Worm (Caenorhabditis elegans) whole organism, L2 larva: ENCODE measurements around the gene F01F1.15.

ENCODE experiments used
- C34F6.9 ChIP-seq: fragments of 150-350 bp; optimal IDR thresholded peaks from 2 replicates; lab custom pipeline; 2014; ENCODE audit warnings: missing biosample characterization, missing genetic modification characterization
- F13H6.1 ChIP-seq: sonication (generic microtip); optimal IDR thresholded peaks from 2 replicates; lab custom pipeline; 2016; ENCODE audit warnings: missing genetic modification characterization, missing compliant biosample characterization
- R02D3.7 ChIP-seq: fragments of 150-350 bp; optimal IDR thresholded peaks from 2 replicates; lab custom pipeline; 2014; ENCODE audit warnings: missing biosample characterization, missing genetic modification characterization
- Y55F3AM.14 ChIP-seq: fragments of 200-800 bp; sonication (Bioruptor generic); optimal IDR thresholded peaks from 2 replicates; lab custom pipeline; 2018; ENCODE audit warnings: mild to moderate bottlenecking, missing genetic modification characterization, missing compliant biosample characterization
- ZK546.5 ChIP-seq: sonication (generic microtip); optimal IDR thresholded peaks from 2 replicates; lab custom pipeline; 2017; ENCODE audit warnings: missing biosample characterization, missing genetic modification characterization
- alr-1 ChIP-seq: fragments of 150-350 bp; optimal IDR thresholded peaks from 2 replicates; lab custom pipeline; 2014; ENCODE audit warnings: missing biosample characterization, missing genetic modification characterization
- aly-2 ChIP-seq: fragments of 150-350 bp; optimal IDR thresholded peaks from 2 replicates; lab custom pipeline; 2014; ENCODE audit warnings: missing biosample characterization, missing genetic modification characterization
- ama-1 ChIP-seq: fragments of 150-350 bp; optimal IDR thresholded peaks from 2 replicates; lab custom pipeline; 2018; ENCODE audit warnings: inconsistent platforms
- blmp-1 ChIP-seq: sonication (generic microtip); optimal IDR thresholded peaks from 2 replicates; lab custom pipeline; 2017; ENCODE audit warnings: missing genetic modification characterization, mild to moderate bottlenecking, missing compliant biosample characterization, antibody characterized with exemption, moderate library complexity; ENCODE audit not compliant: insufficient read depth
- ceh-16 ChIP-seq: fragments of 150-350 bp; optimal IDR thresholded peaks from 2 replicates; lab custom pipeline; 2014; ENCODE audit warnings: missing biosample characterization, missing genetic modification characterization
- ceh-82 ChIP-seq: fragments of 150-350 bp; optimal IDR thresholded peaks from 2 replicates; lab custom pipeline; 2014; ENCODE audit warnings: missing biosample characterization, missing genetic modification characterization
- crh-2 ChIP-seq: sonication (generic microtip); optimal IDR thresholded peaks from 2 replicates; lab custom pipeline; 2017; ENCODE audit warnings: missing biosample characterization, missing genetic modification characterization
- dmd-4 ChIP-seq: sonication (generic microtip); optimal IDR thresholded peaks from 2 replicates; lab custom pipeline; 2017; ENCODE audit warnings: missing biosample characterization, missing genetic modification characterization
- egl-27 ChIP-seq: sonication (generic microtip); optimal IDR thresholded peaks from 3 replicates; lab custom pipeline; 2017; ENCODE audit warnings: missing biosample characterization, missing genetic modification reagents, missing genetic modification characterization
- elt-1 ChIP-seq: fragments of 150-350 bp; optimal IDR thresholded peaks from 2 replicates; lab custom pipeline; 2014; ENCODE audit warnings: missing biosample characterization, missing genetic modification characterization
- elt-3 ChIP-seq: sonication (generic microtip); optimal IDR thresholded peaks from 2 replicates; lab custom pipeline; 2017; ENCODE audit warnings: missing biosample characterization, missing genetic modification characterization
- fos-1 ChIP-seq: fragments of 150-350 bp; optimal IDR thresholded peaks from 2 replicates; lab custom pipeline; 2014; ENCODE audit warnings: missing biosample characterization, missing genetic modification characterization
- gmeb-1 ChIP-seq: fragments of 150-350 bp; optimal IDR thresholded peaks from 2 replicates; lab custom pipeline; 2014; ENCODE audit warnings: missing biosample characterization, missing genetic modification characterization
- lin-11 ChIP-seq: fragments of 150-350 bp; sonication (generic microtip); optimal IDR thresholded peaks from 2 replicates; lab custom pipeline; 2014; ENCODE audit warnings: missing biosample characterization, missing genetic modification characterization, inconsistent platforms, mixed read lengths
- lin-13 ChIP-seq: fragments of 150-350 bp; optimal IDR thresholded peaks from 2 replicates; lab custom pipeline; 2014; ENCODE audit warnings: missing biosample characterization, missing genetic modification reagents, missing genetic modification characterization
- lin-39 ChIP-seq: fragments of 150-350 bp; optimal IDR thresholded peaks from 2 replicates; lab custom pipeline; 2014; ENCODE audit warnings: missing biosample characterization, missing genetic modification reagents, missing genetic modification characterization
- lsy-2 ChIP-seq, 2 experiments: fragments of 150-350 bp in 1 of 2; sonication (generic microtip) in 1 of 2; optimal IDR thresholded peaks; 2 replicates each; lab custom pipeline; 2014 to 2017; ENCODE audit warnings: missing biosample characterization in 2 of 2, missing genetic modification characterization in 2 of 2
- mab-5 ChIP-seq: fragments of 150-350 bp; optimal IDR thresholded peaks from 2 replicates; lab custom pipeline; 2014; ENCODE audit warnings: missing biosample characterization, missing genetic modification characterization
- mbf-1 ChIP-seq: sonication (generic microtip); optimal IDR thresholded peaks from 2 replicates; lab custom pipeline; 2017; ENCODE audit warnings: missing biosample characterization, missing genetic modification characterization
- mdl-1 ChIP-seq, 2 experiments: fragments of 150-350 bp in 1 of 2; sonication (generic microtip) in 1 of 2; optimal IDR thresholded peaks; 2 replicates each; lab custom pipeline; 2017; ENCODE audit warnings: missing biosample characterization in 2 of 2, missing genetic modification characterization in 2 of 2
- nhr-10 ChIP-seq: sonication (generic microtip); optimal IDR thresholded peaks from 2 replicates; lab custom pipeline; 2017; ENCODE audit warnings: missing biosample characterization, missing genetic modification characterization
- nhr-11 ChIP-seq: fragments of 150-350 bp; optimal IDR thresholded peaks from 2 replicates; lab custom pipeline; 2014; ENCODE audit warnings: missing biosample characterization, missing genetic modification characterization
- nhr-12 ChIP-seq: fragments of 150-350 bp; optimal IDR thresholded peaks from 2 replicates; lab custom pipeline; 2014; ENCODE audit warnings: missing biosample characterization, missing genetic modification characterization
- nhr-129 ChIP-seq: fragments of 150-350 bp; optimal IDR thresholded peaks from 2 replicates; lab custom pipeline; 2014; ENCODE audit warnings: missing biosample characterization, missing genetic modification characterization
- nhr-21 ChIP-seq: fragments of 150-350 bp; optimal IDR thresholded peaks from 2 replicates; lab custom pipeline; 2014; ENCODE audit warnings: missing biosample characterization, missing genetic modification characterization
- nhr-23 ChIP-seq: fragments of 150-350 bp; optimal IDR thresholded peaks from 2 replicates; lab custom pipeline; 2014; ENCODE audit warnings: missing biosample characterization, missing genetic modification reagents, missing genetic modification characterization
- nhr-237 ChIP-seq: fragments of 150-350 bp; optimal IDR thresholded peaks from 2 replicates; lab custom pipeline; 2014; ENCODE audit warnings: missing biosample characterization, missing genetic modification characterization
- nhr-25 ChIP-seq: fragments of 150-350 bp; sonication (generic microtip); optimal IDR thresholded peaks from 3 replicates; lab custom pipeline; 2014; ENCODE audit warnings: missing biosample characterization, missing genetic modification characterization
- nhr-6 ChIP-seq: fragments of 150-350 bp; optimal IDR thresholded peaks from 2 replicates; lab custom pipeline; 2014; ENCODE audit warnings: missing biosample characterization, missing genetic modification characterization
- nhr-77 ChIP-seq: fragments of 150-350 bp; optimal IDR thresholded peaks from 2 replicates; lab custom pipeline; 2014; ENCODE audit warnings: missing biosample characterization, missing genetic modification characterization
- peb-1 ChIP-seq: fragments of 150-350 bp; optimal IDR thresholded peaks from 2 replicates; lab custom pipeline; 2014; ENCODE audit warnings: missing biosample characterization, missing genetic modification characterization
- sem-4 ChIP-seq: fragments of 150-350 bp; optimal IDR thresholded peaks from 2 replicates; lab custom pipeline; 2014; ENCODE audit warnings: missing biosample characterization, missing genetic modification reagents, missing genetic modification characterization
- skn-1 ChIP-seq: sonication (generic microtip); optimal IDR thresholded peaks from 2 replicates; lab custom pipeline; 2017; ENCODE audit warnings: missing biosample characterization, missing genetic modification characterization
- sma-3 ChIP-seq: sonication (generic microtip); optimal IDR thresholded peaks from 2 replicates; lab custom pipeline; 2016; ENCODE audit warnings: missing genetic modification reagents, missing genetic modification characterization, missing compliant biosample characterization
- snpc-4 ChIP-seq: fragments of 150-350 bp; optimal IDR thresholded peaks from 2 replicates; lab custom pipeline; 2014; ENCODE audit warnings: missing biosample characterization, missing genetic modification characterization
- unc-39 ChIP-seq: fragments of 150-350 bp; optimal IDR thresholded peaks from 2 replicates; lab custom pipeline; 2014; ENCODE audit warnings: missing biosample characterization, missing genetic modification characterization
- unc-55 ChIP-seq: fragments of 150-350 bp; sonication (generic microtip); optimal IDR thresholded peaks from 3 replicates; lab custom pipeline; 2014; ENCODE audit warnings: missing biosample characterization, missing genetic modification reagents, missing genetic modification characterization
- zag-1 ChIP-seq: fragments of 150-350 bp; optimal IDR thresholded peaks from 2 replicates; lab custom pipeline; 2014; ENCODE audit warnings: missing biosample characterization, missing genetic modification characterization
- ztf-1 ChIP-seq: fragments of 200-800 bp; sonication (Bioruptor generic); conservative IDR thresholded peaks from 2 replicates; pipeline ENCODE4 v1.3.6; 2022; ENCODE audit warnings: missing genetic modification characterization, missing compliant biosample characterization
- ztf-11 ChIP-seq: sonication (generic microtip); optimal IDR thresholded peaks from 2 replicates; lab custom pipeline; 2017; ENCODE audit warnings: missing biosample characterization, missing genetic modification characterization
- ztf-4 ChIP-seq: fragments of 150-350 bp; optimal IDR thresholded peaks from 2 replicates; lab custom pipeline; 2014; ENCODE audit warnings: missing biosample characterization, missing genetic modification characterization

F01F1.15 gene

ce11 chrIII:5864270-5864669 lies 5.1 kb downstream of the F01F1.15 start, which contains the start of gene rabn-5:
rabn-5 (plus strand) TSS chrIII:5864553.
- TF ChIP-seq C34F6.9 (tag; lab: Kevin White, UChicago), result peak; percentile 53
- TF ChIP-seq fos-1 (tag; lab: Kevin White, UChicago), result peak; percentile 57
- TF ChIP-seq ceh-16, result no peak
- no peak for TF ChIP-seq lin-39 (tag; lab: Kevin White, UChicago)
- TF ChIP-seq lin-13, result no peak

ce11 chrIII:5863774-5864173 lies 5.6 kb downstream of the F01F1.15 start, which contains the start of gene dnpp-1:
dnpp-1 (minus strand) TSS chrIII:5863803.
- peak; percentile 63 for TF ChIP-seq crh-2
- peak; percentile 87 for TF ChIP-seq fos-1 (tag; lab: Kevin White, UChicago)
- no peak for TF ChIP-seq ztf-11 (tag; lab: Kevin White, UChicago)
- peak; percentile 72 for TF ChIP-seq skn-1 (tag; lab: Kevin White, UChicago)

DNA sequence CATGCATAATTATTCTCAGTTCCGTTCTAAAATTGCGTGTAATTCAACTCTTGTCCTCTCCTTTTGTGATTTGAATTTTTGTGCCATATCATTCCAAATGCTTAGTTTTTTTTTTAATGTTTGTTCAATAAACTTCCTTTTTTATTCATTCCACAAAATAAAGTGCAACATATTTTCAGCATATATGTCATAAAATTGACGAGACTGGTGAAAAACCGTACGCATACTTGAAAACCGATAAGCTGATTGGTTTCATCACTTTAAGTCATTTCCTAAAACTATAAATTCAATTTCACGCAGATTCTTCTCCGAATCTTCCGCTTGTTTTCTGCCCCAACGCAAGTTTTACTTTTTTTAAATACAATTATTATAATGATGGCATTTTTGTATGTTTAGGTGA lies 10.3 kb downstream of the F01F1.15 start, which contains the start of gene dpf-4:
dpf-4 (plus strand) TSS at position 301 of the 400 bp plus-strand sequence.
- TF ChIP-seq lin-11 (tag; lab: Kevin White, UChicago) (no peak), mbf-1 (tag; lab: Kevin White, UChicago) (no peak)

ce11 chrIII:5855637-5856179 lies 13.6 kb downstream of the F01F1.15 start, which contains the start of the genes cct-6 and alh-9:
cct-6 (minus strand) TSS chrIII:5855687.
alh-9 (plus strand) TSS chrIII:5856018.
- TF ChIP-seq nhr-23 (tag; lab: Kevin White, UChicago) (no peak), mab-5 (tag; lab: Kevin White, UChicago) (peak; percentile 46), mdl-1 (tag; optimal IDR thresholded peaks at IDR 0.05; lab: Kevin White, UChicago) (no peak), mbf-1 (tag; lab: Kevin White, UChicago) (no peak), ama-1 (lab: Kevin White, UChicago) (peak; percentile 44), egl-27 (peak; percentile 39), nhr-12 (tag; lab: Kevin White, UChicago) (no peak), lin-11 (tag; lab: Kevin White, UChicago) (peak; percentile 79), gmeb-1 (peak; percentile 93), fos-1 (tag; lab: Kevin White, UChicago) (peak; percentile 56), lin-13 (peak; percentile 88), ztf-4 (peak; percentile 19), nhr-129 (peak; percentile 88), nhr-25 (tag; lab: Kevin White, UChicago) (peak; percentile 84), C34F6.9 (tag; lab: Kevin White, UChicago) (peak; percentile 92), dmd-4 (tag; lab: Kevin White, UChicago) (no peak), ZK546.5 (tag; lab: Kevin White, UChicago) (peak; percentile 1), nhr-237 (tag; lab: Kevin White, UChicago) (no peak), unc-39 (tag; lab: Kevin White, UChicago) (no peak), alr-1 (tag; lab: Kevin White, UChicago) (no peak), sma-3 (GFP tag; lab: Kevin White, UChicago) (peak; percentile 80), ceh-82 (tag; lab: Kevin White, UChicago) (peak; percentile 20), nhr-10 (no peak), crh-2 (peak; percentile 89), nhr-77 (no peak), nhr-11 (tag; lab: Kevin White, UChicago) (no peak), ztf-11 (tag; lab: Kevin White, UChicago) (no peak), nhr-6 (tag; lab: Kevin White, UChicago) (peak; percentile 5), unc-55 (GFP tag; lab: Kevin White, UChicago) (peak; percentile 94), ceh-16 (no peak), sem-4 (tag; lab: Kevin White, UChicago) (peak; percentile 2), elt-1 (tag; lab: Kevin White, UChicago) (no peak), F13H6.1 (tag; lab: Kevin White, UChicago) (peak; percentile 69), nhr-21 (tag; lab: Kevin White, UChicago) (peak; percentile 54), zag-1 (no peak), aly-2 (no peak), blmp-1 (tag; lab: Kevin White, UChicago) (no peak), peb-1 (tag; lab: Kevin White, UChicago) (no peak), Y55F3AM.14 (GFP tag; lab: Kevin White, UChicago) (no peak), R02D3.7 (peak; percentile 70), snpc-4 (tag; lab: Kevin White, UChicago) (peak; percentile 37), skn-1 (tag; lab: Kevin White, UChicago) (no peak), ztf-1 (GFP tag; lab: Robert Waterston, UW) (no peak), elt-3 (tag; lab: Kevin White, UChicago) (no peak), lsy-2 (tag; optimal IDR thresholded peaks at IDR 0.05; lab: Kevin White, UChicago) (peak; percentile 61 to 92), lin-39 (tag; lab: Kevin White, UChicago) (no peak)
